Fruit fly (Drosophila melanogaster): Measurements from ENCODE around the gene grp.
A peak's percentile ranks its signal among the peaks of the same experiment; 100 is the strongest.

The grp gene

DNA sequence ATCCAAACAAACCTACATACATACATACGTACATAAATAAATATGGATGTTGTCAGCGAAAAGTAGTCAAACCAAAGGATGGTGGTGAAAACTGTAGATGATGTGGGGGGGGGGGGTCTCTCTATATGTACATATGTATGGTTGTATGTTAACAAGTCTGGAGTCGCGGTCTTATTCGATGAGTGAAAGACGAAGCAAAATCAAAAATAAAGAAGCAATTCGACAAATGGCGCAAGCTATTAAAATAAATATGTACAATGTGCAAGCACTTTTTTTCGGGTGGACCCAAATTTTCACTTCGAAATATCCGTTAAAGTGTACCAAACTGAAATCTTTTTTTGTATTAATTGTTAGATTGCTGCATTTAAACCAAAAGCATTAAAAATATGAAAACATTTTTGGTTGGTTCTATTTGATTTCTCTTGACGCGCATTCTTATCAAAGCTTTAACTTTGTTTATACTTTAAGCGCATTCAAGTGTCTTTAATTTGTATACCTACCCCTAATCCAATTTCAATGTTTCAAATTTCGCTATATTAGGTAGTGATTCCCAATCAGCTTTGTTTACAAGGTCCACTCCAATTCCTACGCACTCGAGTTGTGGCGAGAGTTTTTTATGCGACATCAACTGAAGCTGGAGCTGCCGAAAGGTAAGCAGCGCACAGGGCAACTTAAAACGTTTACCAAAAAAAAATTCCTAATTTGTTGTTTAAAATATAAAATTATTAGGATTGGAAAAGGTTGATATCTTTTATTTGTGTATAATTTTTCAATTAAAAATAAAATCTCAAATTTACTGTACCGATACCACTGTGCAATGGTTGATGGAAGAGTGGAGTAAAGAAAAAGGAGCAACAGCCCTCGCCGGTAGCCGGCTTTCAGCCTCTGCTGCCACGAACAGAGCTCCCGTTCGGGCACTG is 4.4 kb downstream of the grp start, which contains the start of gene CG31807 (continued):
- TF ChIP-seq fd3F (GFP tag; optimal IDR thresholded peaks at IDR 0.05) (peak; percentile 45), Ets97D (GFP tag; optimal IDR thresholded peaks at IDR 0.05) (no peak), CG16863 (GFP tag; optimal IDR thresholded peaks at IDR 0.05) (peak; percentile 58), CG2712 (tag; optimal IDR thresholded peaks at IDR 0.05) (peak; percentile 80), CG17612 (GFP tag; IDR thresholded peaks at IDR 0.05) (0 out of 2 replicates have a peak, but pooled peaks have one; percentile 36), CG33557 (GFP tag; optimal IDR thresholded peaks at IDR 0.05) (peak; percentile 45), crc (GFP tag; optimal IDR thresholded peaks at IDR 0.05) (peak; percentile 42), Dfd (GFP tag; optimal IDR thresholded peaks at IDR 0.05) (no peak), psq (GFP tag; optimal IDR thresholded peaks at IDR 0.05) (no peak), al (GFP tag; IDR thresholded peaks at IDR 0.05) (no peak), CG10209 (GFP tag; optimal IDR thresholded peaks at IDR 0.05) (peak; percentile 83), CG18476 (GFP tag; optimal IDR thresholded peaks at IDR 0.05) (peak; percentile 26), bab2 (GFP tag; optimal IDR thresholded peaks at IDR 0.05) (peak; percentile 59), Hr39 (optimal IDR thresholded peaks at IDR 0.05) (no peak), CG8924 (tag; optimal IDR thresholded peaks at IDR 0.05) (peak; percentile 83), Vsx1 (GFP tag; optimal IDR thresholded peaks at IDR 0.05) (peak; percentile 67), CG10979 (tag; optimal IDR thresholded peaks at IDR 0.05) (peak; percentile 35), CG11247 (GFP tag; IDR thresholded peaks at IDR 0.05) (no peak), CG14050 (GFP tag; IDR thresholded peaks at IDR 0.05) (peak; percentile 20; the same call in 1 of the 3 replicates), CG1832 (GFP tag; optimal IDR thresholded peaks at IDR 0.05) (no peak), run (tag; optimal IDR thresholded peaks at IDR 0.05) (peak; percentile 81), Rx (GFP tag; IDR thresholded peaks at IDR 0.05) (no peak), stc (GFP tag; IDR thresholded peaks at IDR 0.05) (peak; percentile 55; the same call in 1 of the 2 replicates), Nf-YA (GFP tag; IDR thresholded peaks at IDR 0.05) (peak; percentile 30; the same call in 1 of the 2 replicates), Doc3 (GFP tag; IDR thresholded peaks at IDR 0.05; ENCODE audit: partially characterized antibody) (no peak), pho (GFP tag; optimal IDR thresholded peaks at IDR 0.05) (peak; percentile 28), scrt (GFP tag; optimal IDR thresholded peaks at IDR 0.05) (peak; percentile 77), CG13775 (GFP tag; optimal IDR thresholded peaks at IDR 0.05) (peak; percentile 78), dmrt11E (tag; optimal IDR thresholded peaks at IDR 0.05) (peak; percentile 37), MTF-1 (GFP tag; optimal IDR thresholded peaks at IDR 0.05; ENCODE audit: borderline replicate concordance) (no peak), abd-A (tag; optimal IDR thresholded peaks at IDR 0.05) (no peak), slbo (GFP tag; IDR thresholded peaks at IDR 0.05) (peak; percentile 58), CG4820 (GFP tag; optimal IDR thresholded peaks at IDR 0.05) (peak; percentile 48), ranshi (GFP tag; IDR thresholded peaks at IDR 0.05) (0 out of 2 replicates have a peak, but pooled peaks have one; percentile 9), CG31441 (GFP tag; IDR thresholded peaks at IDR 0.05) (peak; percentile 75), ewg (GFP tag; optimal IDR thresholded peaks at IDR 0.05) (peak; percentile 45), CG42726 (GFP tag; IDR thresholded peaks at IDR 0.05; ENCODE audit: partially characterized antibody) (no peak), nerfin-1 (tag; optimal IDR thresholded peaks at IDR 0.05) (peak; percentile 76), dimm (GFP tag; IDR thresholded peaks at IDR 0.05) (no peak; the same call in 1 of the 2 replicates), ro (GFP tag; IDR thresholded peaks at IDR 0.05) (no peak), ken (GFP tag; IDR thresholded peaks at IDR 0.05) (0 out of 3 replicates have a peak, but pooled peaks have one; percentile 38), ac (GFP tag; optimal IDR thresholded peaks at IDR 0.05) (peak; percentile 36), Hsf (GFP tag; optimal IDR thresholded peaks at IDR 0.05) (peak; percentile 84), CG6791 (GFP tag; IDR thresholded peaks at IDR 0.05; ENCODE audit: partially characterized antibody) (no peak), ci (GFP tag; IDR thresholded peaks at IDR 0.05) (peak; percentile 52; the same call in 1 of the 3 replicates), CG2120 (GFP tag; optimal IDR thresholded peaks at IDR 0.05) (peak; percentile 73), shn (GFP tag; optimal IDR thresholded peaks at IDR 0.05) (peak; percentile 75), CG6272 (GFP tag; IDR thresholded peaks at IDR 0.05) (peak; percentile 58)
